Worm (Caenorhabditis elegans) whole organism, L4 larva: ENCODE results near the gene med-1.
A peak's percentile ranks its signal among the peaks of the same experiment; 100 is the strongest.

ENCODE experiments used
- D1046.2 ChIP-seq: fragments of 200-800 bp; sonication (Bioruptor generic); IDR thresholded peaks from 2 replicates; pipeline ENCODE4 v1.3.6; 2022; ENCODE audit warnings: missing genetic modification characterization, missing compliant biosample characterization
- F10B5.3 ChIP-seq: sonication (generic microtip); optimal IDR thresholded peaks from 2 replicates; lab custom pipeline; 2016; ENCODE audit warnings: mild to moderate bottlenecking, missing genetic modification characterization, missing compliant biosample characterization
- F37D6.2 ChIP-seq: sonication (generic microtip); optimal IDR thresholded peaks from 2 replicates; lab custom pipeline; 2016; ENCODE audit warnings: mild to moderate bottlenecking, missing genetic modification characterization, missing compliant biosample characterization
- Y48G9A.11 ChIP-seq: fragments of 200-800 bp; sonication (Bioruptor generic); IDR thresholded peaks from 2 replicates; pipeline ENCODE4 v1.3.6; 2022; ENCODE audit warnings: missing genetic modification reagents, missing genetic modification characterization, missing compliant biosample characterization
- Y5F2A.4 ChIP-seq: fragments of 200-800 bp; sonication (Bioruptor generic); optimal IDR thresholded peaks from 2 replicates; lab custom pipeline; 2018; ENCODE audit warnings: mild to moderate bottlenecking, missing genetic modification characterization, missing compliant biosample characterization
- Y75B8A.6 ChIP-seq: fragments of 200-800 bp; sonication (Bioruptor generic); IDR thresholded peaks from 2 replicates; pipeline ENCODE4 v1.3.6; 2022; ENCODE audit warnings: missing genetic modification reagents, missing genetic modification characterization, missing compliant biosample characterization
- ZK337.2 ChIP-seq: fragments of 200-800 bp; sonication (Bioruptor generic); IDR thresholded peaks from 2 replicates; pipeline ENCODE4 v1.3.6; 2022; ENCODE audit warnings: missing genetic modification reagents, missing genetic modification characterization, missing compliant biosample characterization
- aha-1 ChIP-seq: fragments of 150-350 bp; peaks from one replicate; lab custom pipeline; 2014; ENCODE audit warnings: missing biosample characterization, missing genetic modification characterization
- aly-2 ChIP-seq: sonication (generic microtip); optimal IDR thresholded peaks from 2 replicates; lab custom pipeline; 2018; ENCODE audit warnings: missing biosample characterization, missing genetic modification characterization
- arid-1 ChIP-seq: fragments of 200-800 bp; sonication (Bioruptor generic); conservative IDR thresholded peaks from 2 replicates; pipeline ENCODE4 v1.3.6; 2022; ENCODE audit warnings: missing genetic modification reagents, missing genetic modification characterization, missing compliant biosample characterization
- ceh-32 ChIP-seq: sonication (generic microtip); optimal IDR thresholded peaks from 2 replicates; lab custom pipeline; 2016; ENCODE audit warnings: mild to moderate bottlenecking, missing genetic modification characterization, missing compliant biosample characterization; ENCODE audit not compliant: poor library complexity
- ceh-44 ChIP-seq: fragments of 200-800 bp; sonication (Bioruptor generic); IDR thresholded peaks from 2 replicates; pipeline ENCODE4 v1.3.6; 2022; ENCODE audit warnings: missing genetic modification reagents, missing genetic modification characterization, missing compliant biosample characterization
- ces-1 ChIP-seq: fragments of 150-350 bp; sonication (generic microtip); optimal IDR thresholded peaks from 4 replicates; lab custom pipeline; 2014; ENCODE audit warnings: missing biosample characterization, missing genetic modification reagents, missing genetic modification characterization
- ctbp-1 ChIP-seq: fragments of 200-800 bp; sonication (Bioruptor generic); IDR thresholded peaks from 2 replicates; pipeline ENCODE4 v1.3.6; 2022; ENCODE audit warnings: missing genetic modification reagents, missing genetic modification characterization, missing compliant biosample characterization
- daf-16 ChIP-seq, 3 experiments: sonication (generic microtip); optimal IDR thresholded peaks; 2 replicates each; lab custom pipeline; 2016 to 2017; ENCODE audit warnings: missing genetic modification characterization in 3 of 3, missing genetic modification reagents in 3 of 3, mild to moderate bottlenecking in 2 of 3, missing compliant biosample characterization in 2 of 3, missing biosample characterization in 1 of 3, moderate library complexity in 1 of 3
- dmd-6 ChIP-seq: fragments of 200-800 bp; sonication (Bioruptor generic); IDR thresholded peaks from 2 replicates; pipeline ENCODE4 v1.3.6; 2022; ENCODE audit warnings: missing genetic modification reagents, missing genetic modification characterization, missing compliant biosample characterization
- dmd-8 ChIP-seq: fragments of 200-800 bp; sonication (Bioruptor generic); IDR thresholded peaks from 2 replicates; pipeline ENCODE4 v1.3.6; 2022; ENCODE audit warnings: missing genetic modification characterization, missing compliant biosample characterization
- dpl-1 ChIP-seq: fragments of 150-350 bp; optimal IDR thresholded peaks from 2 replicates; lab custom pipeline; 2014; ENCODE audit warnings: missing biosample characterization, missing genetic modification reagents, missing genetic modification characterization
- dve-1 ChIP-seq: sonication (generic microtip); optimal IDR thresholded peaks from 2 replicates; lab custom pipeline; 2017; ENCODE audit warnings: antibody characterized with exemption, mild to moderate bottlenecking, missing genetic modification characterization, missing compliant biosample characterization; ENCODE audit not compliant: insufficient read depth
- egl-27 ChIP-seq: sonication (generic microtip); optimal IDR thresholded peaks from 3 replicates; lab custom pipeline; 2017; ENCODE audit warnings: missing biosample characterization, missing genetic modification reagents, missing genetic modification characterization
- egl-43 ChIP-seq: fragments of 200-800 bp; sonication (Bioruptor generic); IDR thresholded peaks from 2 replicates; pipeline ENCODE4 v1.3.6; 2022; ENCODE audit warnings: missing genetic modification reagents, missing genetic modification characterization, missing compliant biosample characterization
- fkh-10 ChIP-seq: fragments of 150-350 bp; optimal IDR thresholded peaks from 2 replicates; lab custom pipeline; 2014; ENCODE audit warnings: missing biosample characterization, missing genetic modification reagents, missing genetic modification characterization
- hmg-1.1 ChIP-seq: fragments of 200-800 bp; sonication (Bioruptor generic); IDR thresholded peaks from 2 replicates; pipeline ENCODE4 v1.3.6; 2022; ENCODE audit warnings: missing genetic modification reagents, missing genetic modification characterization, missing compliant biosample characterization
- lim-7 ChIP-seq: fragments of 200-800 bp; sonication (Bioruptor generic); IDR thresholded peaks from 2 replicates; pipeline ENCODE4 v1.3.6; 2022; ENCODE audit warnings: missing genetic modification characterization, missing compliant biosample characterization
- lin-15B ChIP-seq: fragments of 150-350 bp; sonication (generic microtip); optimal IDR thresholded peaks from 3 replicates; lab custom pipeline; 2014; ENCODE audit warnings: missing biosample characterization, missing genetic modification characterization
- lin-29 ChIP-seq: fragments of 200-800 bp; sonication (Bioruptor generic); IDR thresholded peaks from 2 replicates; pipeline ENCODE4 v1.3.6; 2022; ENCODE audit warnings: missing genetic modification reagents, missing genetic modification characterization, missing compliant biosample characterization
- madf-5 ChIP-seq, 2 experiments: fragments of 200-800 bp; sonication (Bioruptor generic); IDR thresholded peaks; 2 replicates each; pipeline ENCODE4 v1.3.6; 2022; ENCODE audit warnings: missing compliant biosample characterization in 2 of 2, missing genetic modification characterization in 2 of 2
- mdl-1 ChIP-seq, 2 experiments: fragments of 150-350 bp in 1 of 2; sonication (generic microtip) in 1 of 2; optimal IDR thresholded peaks; 2 replicates each; lab custom pipeline; 2014 to 2017; ENCODE audit warnings: missing biosample characterization in 2 of 2, missing genetic modification characterization in 2 of 2
- mdt-29 ChIP-seq: fragments of 200-800 bp; sonication (Bioruptor generic); IDR thresholded peaks from 2 replicates; pipeline ENCODE4 v1.3.6; 2022; ENCODE audit warnings: missing genetic modification reagents, missing genetic modification characterization, missing compliant biosample characterization
- nhr-102 ChIP-seq: sonication (generic microtip); optimal IDR thresholded peaks from 2 replicates; lab custom pipeline; 2016; ENCODE audit warnings: mild to moderate bottlenecking, missing genetic modification characterization, moderate library complexity, missing compliant biosample characterization
- nhr-11 ChIP-seq: fragments of 150-350 bp; optimal IDR thresholded peaks from 2 replicates; lab custom pipeline; 2014; ENCODE audit warnings: missing biosample characterization, missing genetic modification characterization
- nhr-25 ChIP-seq: sonication (generic microtip); optimal IDR thresholded peaks from 2 replicates; lab custom pipeline; 2017; ENCODE audit warnings: missing genetic modification characterization, mild to moderate bottlenecking, missing compliant biosample characterization, antibody characterized with exemption, moderate library complexity, borderline replicate concordance; ENCODE audit not compliant: insufficient read depth
- nhr-28 ChIP-seq: fragments of 150-350 bp; optimal IDR thresholded peaks from 2 replicates; lab custom pipeline; 2014; ENCODE audit warnings: missing biosample characterization, missing genetic modification characterization
- nhr-42 ChIP-seq: fragments of 200-800 bp; sonication (Bioruptor generic); IDR thresholded peaks from 2 replicates; pipeline ENCODE4 v1.3.6; 2022; ENCODE audit warnings: missing genetic modification characterization, missing compliant biosample characterization
- nhr-76 ChIP-seq: fragments of 150-350 bp; optimal IDR thresholded peaks from 2 replicates; lab custom pipeline; 2014; ENCODE audit warnings: missing biosample characterization, missing genetic modification characterization
- pha-4 ChIP-seq, 2 experiments: fragments of 150-350 bp in 1 of 2; fragments of 200-800 bp in 1 of 2; sonication (Bioruptor generic) in 1 of 2; IDR thresholded peaks in 1 of 2; optimal IDR thresholded peaks in 1 of 2; 2 replicates each; pipeline versions ENCODE4 v1.3.6 to Lab custom; 2014 to 2022; ENCODE audit warnings: missing genetic modification characterization in 2 of 2, missing genetic modification reagents in 2 of 2, missing biosample characterization in 1 of 2, missing compliant biosample characterization in 1 of 2
- php-3 ChIP-seq: fragments of 200-800 bp; sonication (Bioruptor generic); IDR thresholded peaks from 2 replicates; pipeline ENCODE4 v1.3.6; 2022; ENCODE audit warnings: missing genetic modification reagents, missing genetic modification characterization, missing compliant biosample characterization
- pqm-1 ChIP-seq: sonication (generic microtip); optimal IDR thresholded peaks from 2 replicates; lab custom pipeline; 2017; ENCODE audit warnings: missing biosample characterization, missing genetic modification characterization
- saeg-2 ChIP-seq: fragments of 200-800 bp; sonication (Bioruptor generic); IDR thresholded peaks from 2 replicates; pipeline ENCODE4 v1.3.6; 2022; ENCODE audit warnings: missing genetic modification reagents, missing genetic modification characterization, missing compliant biosample characterization
- set-16 ChIP-seq: fragments of 200-800 bp; sonication (Bioruptor generic); IDR thresholded peaks from 2 replicates; pipeline ENCODE4 v1.3.6; 2022; ENCODE audit warnings: missing genetic modification reagents, missing genetic modification characterization, missing compliant biosample characterization
- snpc-1.2 ChIP-seq: fragments of 200-800 bp; sonication (Bioruptor generic); IDR thresholded peaks from 2 replicates; pipeline ENCODE4 v1.3.6; 2022; ENCODE audit warnings: missing genetic modification reagents, missing genetic modification characterization, missing compliant biosample characterization
- snpc-4 ChIP-seq: fragments of 150-350 bp; optimal IDR thresholded peaks from 2 replicates; lab custom pipeline; 2014; ENCODE audit warnings: missing biosample characterization, missing genetic modification characterization
- unc-62 ChIP-seq, 3 experiments: fragments of 150-350 bp in 1 of 3; sonication (generic microtip); optimal IDR thresholded peaks in 2 of 3; peaks in 1 of 3; 1 replicate in 1 of 3; 2 replicates in 2 of 3; lab custom pipeline; 2014 to 2017; ENCODE audit warnings: missing biosample characterization in 3 of 3, missing genetic modification characterization in 3 of 3, missing genetic modification reagents in 3 of 3, missing genotype in 1 of 3
- vab-7 ChIP-seq: fragments of 200-800 bp; sonication (Bioruptor generic); IDR thresholded peaks from 2 replicates; pipeline ENCODE4 v1.3.6; 2022; ENCODE audit warnings: missing genetic modification reagents, missing genetic modification characterization, missing compliant biosample characterization
- zfp-2 ChIP-seq: sonication (generic microtip); optimal IDR thresholded peaks from 2 replicates; lab custom pipeline; 2016; ENCODE audit warnings: mild to moderate bottlenecking, missing genetic modification characterization, missing compliant biosample characterization

Gene med-1

ce11 chrX:12404729-12405128 is 25.7 kb upstream of the med-1 start (continued):
- TF ChIP-seq pha-4 (GFP tag; IDR thresholded peaks at IDR 0.05; lab: Robert Waterston, UW) (no peak), pha-4 (tag; optimal IDR thresholded peaks at IDR 0.05; lab: Kevin White, UChicago) (no peak), nhr-28 (tag; lab: Kevin White, UChicago) (no peak), F37D6.2 (tag; lab: Kevin White, UChicago) (no peak), lim-7 (GFP tag; lab: Robert Waterston, UW) (no peak), nhr-102 (tag; lab: Kevin White, UChicago) (no peak), dmd-6 (no peak), ceh-32 (no peak), aly-2 (no peak), nhr-25 (no peak), nhr-11 (tag; lab: Kevin White, UChicago) (no peak), ZK337.2 (no peak), hmg-1.1 (GFP tag; lab: Robert Waterston, UW) (peak; percentile 47; the same call in 1 of the 2 replicates), snpc-1.2 (GFP tag; lab: Robert Waterston, UW) (no peak), vab-7 (GFP tag; lab: Robert Waterston, UW) (no peak; the same call in 1 of the 2 replicates), madf-5 (GFP tag; IDR thresholded peaks at IDR 0.05; lab: Robert Waterston, UW) (no peak), Y48G9A.11 (GFP tag; lab: Robert Waterston, UW) (no peak)
- TF ChIP-seq, all 104 proteins: peak for 7

ce11 chrX:12406037-12406436 is 24.4 kb upstream of the med-1 start:
- TF ChIP-seq set-16: peak; percentile 83
- no peak for TF ChIP-seq dmd-8 (GFP tag; lab: Robert Waterston, UW)
- TF ChIP-seq vab-7 (GFP tag; lab: Robert Waterston, UW): no peak
- no peak for TF ChIP-seq dve-1 (tag; lab: Kevin White, UChicago)
- 0 out of 2 replicates have a peak, but pooled peaks have one; percentile 12 for TF ChIP-seq hmg-1.1 (GFP tag; lab: Robert Waterston, UW)
- TF ChIP-seq ctbp-1 (GFP tag; lab: Robert Waterston, UW): 0 out of 2 replicates have a peak, but pooled peaks have one; percentile 23
- no peak for TF ChIP-seq mdl-1 (tag; optimal IDR thresholded peaks at IDR 0.05; lab: Kevin White, UChicago)
- no peak for TF ChIP-seq snpc-4

DNA sequence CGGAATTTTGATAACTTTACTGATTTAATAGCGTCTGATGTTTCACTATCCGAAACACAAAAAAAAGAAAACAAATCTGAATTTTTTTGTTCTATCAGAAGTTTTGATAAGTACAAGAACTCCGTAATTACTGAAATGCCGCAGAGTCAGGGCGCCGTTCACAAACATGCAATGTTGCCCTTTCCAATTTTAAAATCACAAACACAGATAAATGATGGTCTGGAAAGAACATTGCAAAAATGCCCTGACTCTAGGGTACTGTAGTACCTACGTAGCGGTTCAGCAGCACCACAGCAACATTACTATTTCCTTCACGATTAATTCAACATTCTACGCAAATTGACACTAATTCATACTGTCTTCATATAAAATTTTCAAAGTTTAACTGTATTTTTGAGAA is 23.8 kb upstream of the med-1 start:
- TF ChIP-seq D1046.2 (no peak), aha-1 (tag; lab: Kevin White, UChicago) (peak; percentile 21), unc-62 (GFP tag; optimal IDR thresholded peaks at IDR 0.05 in 1 of 2; lab: Kevin White, UChicago) (peak in 1 of 2 experiments; percentile 92), unc-62 (tag; optimal IDR thresholded peaks at IDR 0.05; lab: Kevin White, UChicago) (no peak)

ce11 chrX:12407297-12407696 is 23.1 kb upstream of the med-1 start:
- TF ChIP-seq saeg-2 (0 out of 2 replicates have a peak, but pooled peaks have one; percentile 18), fkh-10 (GFP tag; lab: Kevin White, UChicago) (peak; percentile 94), nhr-42 (no peak), ctbp-1 (GFP tag; lab: Robert Waterston, UW) (peak; percentile 51; the same call in 1 of the 2 replicates), egl-27 (tag; lab: Kevin White, UChicago) (no peak), egl-43 (no peak), snpc-4 (no peak), pqm-1 (tag; lab: Kevin White, UChicago) (no peak), lin-29 (GFP tag; lab: Robert Waterston, UW) (no peak), lin-15B (tag; lab: Kevin White, UChicago) (no peak), Y5F2A.4 (GFP tag; lab: Kevin White, UChicago) (no peak), ceh-44 (GFP tag; lab: Robert Waterston, UW) (no peak), Y75B8A.6 (GFP tag; lab: Robert Waterston, UW) (no peak), F37D6.2 (tag; lab: Kevin White, UChicago) (peak; percentile 8), php-3 (GFP tag; lab: Robert Waterston, UW) (no peak), arid-1 (GFP tag; lab: Robert Waterston, UW) (no peak), nhr-76 (no peak), dpl-1 (no peak), aha-1 (tag; lab: Kevin White, UChicago) (peak; percentile 52), zfp-2 (no peak), mdt-29 (GFP tag; lab: Robert Waterston, UW) (no peak), daf-16 (GFP tag; optimal IDR thresholded peaks at IDR 0.05; lab: Kevin White, UChicago) (no peak), daf-16 (tag; optimal IDR thresholded peaks at IDR 0.05; lab: Kevin White, UChicago) (no peak), ces-1 (GFP tag; lab: Kevin White, UChicago) (peak; percentile 87), F10B5.3 (tag; lab: Kevin White, UChicago) (no peak)
